Fruit fly (Drosophila melanogaster): Measurements from ENCODE around the gene apolpp.

DNA sequence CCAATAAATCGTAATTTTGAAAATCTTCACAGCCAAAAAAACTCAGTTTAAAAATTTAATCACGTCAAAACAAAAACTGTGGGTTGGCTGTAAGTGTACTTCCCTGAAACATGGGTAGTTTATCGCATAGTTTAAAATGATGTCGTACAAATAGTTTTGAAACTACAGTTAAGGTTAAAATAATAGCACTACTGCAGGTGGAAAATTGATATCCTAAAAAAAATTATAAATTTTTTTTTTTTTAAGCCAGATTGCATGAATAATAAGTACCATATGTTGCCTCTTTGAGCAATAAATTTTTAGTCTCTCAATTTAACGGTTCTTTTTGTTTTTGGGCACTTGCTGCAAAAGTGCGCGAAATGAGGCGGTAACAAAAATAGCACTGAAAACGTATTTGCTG, 35.7 kb upstream of the apolpp start:
- TF ChIP-seq CG8478 (optimal IDR thresholded peaks at IDR 0.05) (no peak), Dll (optimal IDR thresholded peaks at IDR 0.05) (no peak), psq (optimal IDR thresholded peaks at IDR 0.05) (no peak), EcR (GFP tag; optimal IDR thresholded peaks at IDR 0.05) (no peak), pan (optimal IDR thresholded peaks at IDR 0.05) (no peak)

Data from whole organism.